Worm (Caenorhabditis elegans) whole organism, late embryonic: Measurements from ENCODE around the gene srab-7.
A peak's percentile ranks its signal among the peaks of the same experiment; 100 is the strongest.

Experiments used
- C38D4.7 ChIP-seq: fragments of 200-800 bp; sonication (Bioruptor generic); optimal IDR thresholded peaks from 2 replicates; lab custom pipeline; 2018; ENCODE audit warnings: mild to moderate bottlenecking, missing genetic modification characterization, moderate library complexity, missing compliant biosample characterization
- K02D7.2 ChIP-seq: sonication (generic microtip); optimal IDR thresholded peaks from 2 replicates; lab custom pipeline; 2017; ENCODE audit warnings: mild to moderate bottlenecking, missing genetic modification characterization, missing compliant biosample characterization
- T23F11.4 ChIP-seq: fragments of 200-800 bp; sonication (Bioruptor generic); optimal IDR thresholded peaks from 2 replicates; lab custom pipeline; 2018; ENCODE audit warnings: mild to moderate bottlenecking, missing genetic modification characterization, missing compliant biosample characterization
- ama-1 ChIP-seq: fragments of 150-350 bp; optimal IDR thresholded peaks from 2 replicates; lab custom pipeline; 2014
- ceh-19 ChIP-seq: fragments of 200-800 bp; sonication (Bioruptor generic); optimal IDR thresholded peaks from 2 replicates; lab custom pipeline; 2018; ENCODE audit warnings: mild to moderate bottlenecking, missing genetic modification characterization, missing compliant biosample characterization
- ceh-2 ChIP-seq: sonication (generic microtip); optimal IDR thresholded peaks from 2 replicates; lab custom pipeline; 2016; ENCODE audit warnings: missing genotype, missing genetic modification characterization, missing compliant biosample characterization
- ceh-24 ChIP-seq: sonication (generic microtip); optimal IDR thresholded peaks from 2 replicates; lab custom pipeline; 2016; ENCODE audit warnings: mild to moderate bottlenecking, missing genetic modification characterization, missing compliant biosample characterization
- ceh-30 ChIP-seq: fragments of 150-350 bp; optimal IDR thresholded peaks from 2 replicates; lab custom pipeline; 2014; ENCODE audit warnings: missing biosample characterization, missing genetic modification characterization
- ceh-45 ChIP-seq: fragments of 200-800 bp; sonication (Bioruptor generic); IDR thresholded peaks from 2 replicates; pipeline ENCODE4 v1.3.6; 2022; ENCODE audit warnings: missing genetic modification reagents, missing genetic modification characterization, missing compliant biosample characterization
- ceh-48 ChIP-seq: sonication (generic microtip); optimal IDR thresholded peaks from 2 replicates; lab custom pipeline; 2016; ENCODE audit warnings: missing genetic modification characterization, inconsistent platforms, missing compliant biosample characterization
- ceh-9 ChIP-seq: sonication (generic microtip); optimal IDR thresholded peaks from 2 replicates; lab custom pipeline; 2016; ENCODE audit warnings: mild to moderate bottlenecking, missing genetic modification characterization, inconsistent platforms, missing compliant biosample characterization
- che-1 ChIP-seq: sonication (generic microtip); optimal IDR thresholded peaks from 2 replicates; lab custom pipeline; 2016; ENCODE audit warnings: mild to moderate bottlenecking, missing genetic modification characterization, missing compliant biosample characterization
- dmd-4 ChIP-seq: sonication (generic microtip); optimal IDR thresholded peaks from 2 replicates; lab custom pipeline; 2016; ENCODE audit warnings: borderline replicate concordance, missing genetic modification characterization, missing compliant biosample characterization
- dve-1 ChIP-seq: sonication (generic microtip); optimal IDR thresholded peaks from 2 replicates; lab custom pipeline; 2017; ENCODE audit warnings: antibody characterized with exemption, mild to moderate bottlenecking, missing genetic modification characterization, missing compliant biosample characterization
- elt-2 ChIP-seq: sonication (generic microtip); optimal IDR thresholded peaks from 2 replicates; lab custom pipeline; 2016; ENCODE audit warnings: missing genetic modification reagents, missing genetic modification characterization, missing compliant biosample characterization
- elt-4 ChIP-seq: sonication (generic microtip); optimal IDR thresholded peaks from 2 replicates; lab custom pipeline; 2016; ENCODE audit warnings: missing genetic modification characterization, missing compliant biosample characterization
- ets-4 ChIP-seq: sonication (generic microtip); optimal IDR thresholded peaks from 2 replicates; lab custom pipeline; 2016; ENCODE audit warnings: missing genetic modification characterization, missing compliant biosample characterization
- eyg-1 ChIP-seq: sonication (generic microtip); optimal IDR thresholded peaks from 2 replicates; lab custom pipeline; 2016; ENCODE audit warnings: missing genotype, missing genetic modification characterization, missing compliant biosample characterization
- fax-1 ChIP-seq: sonication (generic microtip); optimal IDR thresholded peaks from 2 replicates; lab custom pipeline; 2016; ENCODE audit warnings: missing genotype, missing genetic modification characterization, missing compliant biosample characterization
- fkh-10 ChIP-seq: fragments of 150-350 bp; optimal IDR thresholded peaks from 2 replicates; lab custom pipeline; 2014; ENCODE audit warnings: missing biosample characterization, missing genetic modification reagents, missing genetic modification characterization
- gmeb-2 ChIP-seq: sonication (generic microtip); optimal IDR thresholded peaks from 2 replicates; lab custom pipeline; 2016; ENCODE audit warnings: missing genetic modification characterization, inconsistent platforms, missing compliant biosample characterization
- hlh-13 ChIP-seq: fragments of 200-800 bp; sonication (Bioruptor generic); optimal IDR thresholded peaks from 2 replicates; lab custom pipeline; 2018; ENCODE audit warnings: mild to moderate bottlenecking, missing genetic modification characterization, missing compliant biosample characterization
- hlh-15 ChIP-seq: sonication (generic microtip); optimal IDR thresholded peaks from 2 replicates; lab custom pipeline; 2016; ENCODE audit warnings: missing genetic modification characterization, missing compliant biosample characterization
- hlh-30 ChIP-seq: sonication (generic microtip); optimal IDR thresholded peaks from 2 replicates; lab custom pipeline; 2017; ENCODE audit warnings: antibody characterized with exemption, missing genetic modification characterization, missing compliant biosample characterization; ENCODE audit not compliant: insufficient read depth
- hlh-6 ChIP-seq: sonication (generic microtip); optimal IDR thresholded peaks from 2 replicates; lab custom pipeline; 2016; ENCODE audit warnings: missing genotype, missing genetic modification characterization, missing compliant biosample characterization
- hlh-8 ChIP-seq: sonication (generic microtip); optimal IDR thresholded peaks from 2 replicates; lab custom pipeline; 2016; ENCODE audit warnings: missing genotype, missing genetic modification characterization, missing compliant biosample characterization
- nhr-11 ChIP-seq: fragments of 150-350 bp; optimal IDR thresholded peaks from 2 replicates; lab custom pipeline; 2014; ENCODE audit warnings: missing biosample characterization, missing genetic modification characterization
- nhr-232 ChIP-seq: sonication (generic microtip); optimal IDR thresholded peaks from 2 replicates; lab custom pipeline; 2016; ENCODE audit warnings: missing genetic modification characterization, missing compliant biosample characterization
- npax-4 ChIP-seq: sonication (generic microtip); optimal IDR thresholded peaks from 2 replicates; lab custom pipeline; 2016; ENCODE audit warnings: missing genetic modification characterization, missing compliant biosample characterization
- odd-2 ChIP-seq: sonication (generic microtip); optimal IDR thresholded peaks from 2 replicates; lab custom pipeline; 2017; ENCODE audit warnings: antibody characterized with exemption, mild to moderate bottlenecking, missing genetic modification characterization, missing compliant biosample characterization
- pat-9 ChIP-seq: fragments of 200-800 bp; sonication (Bioruptor generic); optimal IDR thresholded peaks from 2 replicates; lab custom pipeline; 2018; ENCODE audit warnings: mild to moderate bottlenecking, missing genetic modification characterization, moderate library complexity, missing compliant biosample characterization
- pax-1 ChIP-seq: fragments of 150-350 bp; optimal IDR thresholded peaks from 2 replicates; lab custom pipeline; 2014; ENCODE audit warnings: missing biosample characterization, missing genetic modification characterization
- pha-4 ChIP-seq: fragments of 150-350 bp; optimal IDR thresholded peaks from 2 replicates; lab custom pipeline; 2018; ENCODE audit warnings: missing biosample characterization, missing genetic modification reagents, missing genetic modification characterization
- pqm-1 ChIP-seq: sonication (generic microtip); optimal IDR thresholded peaks from 2 replicates; lab custom pipeline; 2016; ENCODE audit warnings: missing genetic modification characterization, missing compliant biosample characterization
- pros-1 ChIP-seq: fragments of 150-350 bp; optimal IDR thresholded peaks from 2 replicates; lab custom pipeline; 2014; ENCODE audit warnings: missing biosample characterization, missing genetic modification reagents, missing genetic modification characterization
- tbx-7 ChIP-seq: sonication (generic microtip); optimal IDR thresholded peaks from 2 replicates; lab custom pipeline; 2016; ENCODE audit warnings: missing genotype, missing genetic modification characterization, missing compliant biosample characterization
- unc-3 ChIP-seq, 2 experiments: fragments of 200-800 bp in 1 of 2; sonication (Bioruptor generic) in 1 of 2; sonication (generic microtip) in 1 of 2; conservative IDR thresholded peaks in 1 of 2; optimal IDR thresholded peaks in 1 of 2; 2 replicates each; pipeline versions ENCODE4 v1.3.6 to Lab custom; 2016 to 2022; ENCODE audit warnings: missing compliant biosample characterization in 2 of 2, missing genetic modification characterization in 2 of 2, missing genetic modification reagents in 1 of 2
- unc-42 ChIP-seq: sonication (generic microtip); optimal IDR thresholded peaks from 2 replicates; lab custom pipeline; 2016; ENCODE audit warnings: missing genotype, missing genetic modification characterization, missing compliant biosample characterization
- zip-5 ChIP-seq: sonication (generic microtip); optimal IDR thresholded peaks from 2 replicates; lab custom pipeline; 2016; ENCODE audit warnings: missing genetic modification characterization, missing compliant biosample characterization
- ztf-16 ChIP-seq: sonication (generic microtip); optimal IDR thresholded peaks from 2 replicates; lab custom pipeline; 2017; ENCODE audit warnings: missing genetic modification characterization, missing compliant biosample characterization

Gene srab-7

DNA sequence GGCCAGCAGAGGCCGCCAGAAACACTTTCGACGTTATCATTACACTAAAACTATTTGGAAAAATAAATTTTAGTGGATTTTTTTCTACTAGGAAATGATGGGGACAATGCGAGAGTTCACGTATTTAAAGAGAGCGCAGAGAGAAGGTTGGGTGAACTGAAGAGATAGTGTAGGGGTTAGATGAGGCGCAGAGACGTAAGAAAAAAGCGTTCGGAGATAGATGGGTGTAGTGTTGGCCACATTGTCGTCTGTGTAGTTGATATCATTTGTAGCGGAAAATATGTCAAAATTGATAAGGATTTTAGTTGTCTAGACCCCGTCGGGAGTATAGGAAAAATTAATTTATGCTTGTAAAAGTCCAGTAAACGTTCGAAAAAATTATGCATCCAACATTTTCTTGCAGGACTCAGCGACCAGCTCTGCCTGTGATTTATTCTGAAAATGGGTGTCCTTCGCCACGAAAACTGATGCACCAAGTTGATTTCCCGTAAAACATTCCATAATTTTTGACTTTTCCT, 38.2 kb upstream of the srab-7 start, which contains the start of the genes Y73C8B.3 and Y73C8B.9:
Y73C8B.3 (minus strand) TSS at position 147 of the 518 bp plus-strand sequence.
Y73C8B.9 (plus strand) TSS at position 468 of the 518 bp plus-strand sequence.
- TF ChIP-seq elt-2 (tag; lab: Kevin White, UChicago) (peak; percentile 74), pat-9 (tag; lab: Kevin White, UChicago) (no peak), ceh-24 (tag; lab: Kevin White, UChicago) (no peak), npax-4 (no peak), ceh-30 (tag; lab: Kevin White, UChicago) (peak; percentile 90), dve-1 (tag; lab: Kevin White, UChicago) (no peak), ceh-19 (GFP tag; lab: Kevin White, UChicago) (no peak), pros-1 (tag; lab: Kevin White, UChicago) (no peak)

ce11 chrV:3188043-3188442, 33.1 kb upstream of the srab-7 start, which contains the start of gene lag-2:
Gene lag-2 (plus strand): TSS chrV:3188343.
- TF ChIP-seq pqm-1 (tag; lab: Kevin White, UChicago) (no peak), unc-42 (tag; lab: Kevin White, UChicago) (no peak), tbx-7 (tag; lab: Kevin White, UChicago) (no peak), pros-1 (tag; lab: Kevin White, UChicago) (no peak), ama-1 (no peak), ceh-24 (tag; lab: Kevin White, UChicago) (no peak), ceh-48 (tag; lab: Kevin White, UChicago) (no peak), hlh-15 (tag; lab: Kevin White, UChicago) (no peak), pha-4 (tag; lab: Kevin White, UChicago) (no peak), unc-3 (GFP tag; conservative IDR thresholded peaks at IDR 0.05; lab: Robert Waterston, UW) (no peak), unc-3 (tag; optimal IDR thresholded peaks at IDR 0.05; lab: Kevin White, UChicago) (no peak), hlh-30 (tag; lab: Kevin White, UChicago) (no peak), ceh-9 (tag; lab: Kevin White, UChicago) (no peak), ceh-45 (GFP tag; lab: Robert Waterston, UW) (no peak), hlh-13 (GFP tag; lab: Kevin White, UChicago) (no peak), pax-1 (no peak), dmd-4 (no peak), ceh-2 (tag; lab: Kevin White, UChicago) (no peak), gmeb-2 (tag; lab: Kevin White, UChicago) (no peak), elt-4 (tag; lab: Kevin White, UChicago) (no peak), ceh-30 (tag; lab: Kevin White, UChicago) (no peak)
- TF ChIP-seq, all 69 proteins: peak for 0

DNA sequence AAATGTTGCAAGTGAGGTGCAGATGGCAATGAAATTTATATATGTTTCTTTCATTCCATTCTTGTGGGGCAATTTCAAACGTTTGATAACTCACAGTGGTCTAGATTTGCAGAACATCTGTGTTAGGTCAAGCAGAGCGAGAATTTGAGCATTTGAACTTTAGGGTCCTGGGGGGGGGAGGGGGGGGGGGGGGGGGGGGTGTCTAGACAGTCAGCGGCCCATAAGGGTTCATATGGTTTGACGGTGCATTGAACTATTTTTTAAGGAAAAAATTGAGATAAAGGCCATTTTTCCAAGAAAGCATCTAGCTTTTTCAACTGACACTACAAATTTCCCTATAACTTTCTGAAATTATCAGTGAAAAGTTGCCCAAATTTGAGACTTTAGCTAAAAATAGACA, 30.9 kb upstream of the srab-7 start:
- TF ChIP-seq C38D4.7 (GFP tag; lab: Kevin White, UChicago) (no peak), pha-4 (tag; lab: Kevin White, UChicago) (no peak), unc-3 (GFP tag; conservative IDR thresholded peaks at IDR 0.05; lab: Robert Waterston, UW) (no peak), unc-3 (tag; optimal IDR thresholded peaks at IDR 0.05; lab: Kevin White, UChicago) (no peak), nhr-232 (no peak), eyg-1 (tag; lab: Kevin White, UChicago) (no peak), odd-2 (tag; lab: Kevin White, UChicago) (no peak), nhr-11 (tag; lab: Kevin White, UChicago) (no peak), ceh-48 (tag; lab: Kevin White, UChicago) (no peak), fax-1 (no peak), fkh-10 (no peak), ets-4 (tag; lab: Kevin White, UChicago) (no peak), ceh-24 (tag; lab: Kevin White, UChicago) (no peak), ztf-16 (tag; lab: Kevin White, UChicago) (no peak), che-1 (no peak), T23F11.4 (GFP tag; lab: Kevin White, UChicago) (no peak), zip-5 (tag; lab: Kevin White, UChicago) (no peak), K02D7.2 (tag; lab: Kevin White, UChicago) (no peak), hlh-8 (no peak), hlh-6 (no peak), ceh-2 (tag; lab: Kevin White, UChicago) (no peak)
- TF ChIP-seq, all 69 proteins: peak for 0
